Fruit fly (Drosophila melanogaster): ENCODE data around the gene Sema1a.

Gene Sema1a

DNA sequence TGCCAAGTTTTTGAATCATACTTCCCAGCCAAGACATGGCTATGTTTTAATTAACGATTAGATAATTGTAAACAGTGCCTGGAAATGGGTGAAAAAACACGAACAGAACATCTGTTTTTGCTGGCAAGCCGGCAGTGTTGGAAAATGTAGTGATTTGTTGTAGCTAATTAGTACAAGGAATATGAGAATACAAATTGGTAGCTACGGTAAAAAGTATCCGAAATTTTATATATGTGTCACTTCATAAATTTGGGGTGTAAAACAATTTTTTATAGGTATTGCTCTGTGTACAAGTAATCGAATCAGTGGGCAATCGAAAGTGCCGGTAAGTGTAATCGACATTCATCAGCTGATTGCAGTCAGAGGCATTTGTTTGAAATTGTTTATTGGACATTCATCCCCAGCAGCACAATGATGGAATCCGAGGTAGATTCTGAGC lies 24.7 kb upstream of the Sema1a start, which contains the start of the genes mRpL51 and Uba4 (continued):
- TF ChIP-seq CG2202 (tag; optimal IDR thresholded peaks at IDR 0.05) (no peak), CG10959 (GFP tag; IDR thresholded peaks at IDR 0.05) (no peak), CG3847 (GFP tag; IDR thresholded peaks at IDR 0.05) (no peak), Gsc (GFP tag; IDR thresholded peaks at IDR 0.05) (no peak), tna (GFP tag; IDR thresholded peaks at IDR 0.05; ENCODE audit: partially characterized antibody) (no peak), CG16813 (GFP tag; IDR thresholded peaks at IDR 0.05; ENCODE audit: partially characterized antibody) (peak; percentile 59; the same call in 2 of the 3 replicates), Taf1 (GFP tag; IDR thresholded peaks at IDR 0.05) (no peak), hkb (optimal IDR thresholded peaks at IDR 0.05) (no peak), hkb (GFP tag; IDR thresholded peaks at IDR 0.05) (no peak), kay (GFP tag; optimal IDR thresholded peaks at IDR 0.05) (no peak), CG31441 (GFP tag; IDR thresholded peaks at IDR 0.05) (0 out of 2 replicates have a peak, but pooled peaks have one; percentile 28), danr (GFP tag; IDR thresholded peaks at IDR 0.05) (no peak), CG6765 (GFP tag; optimal IDR thresholded peaks at IDR 0.05) (no peak), H2.0 (GFP tag; IDR thresholded peaks at IDR 0.05) (no peak), pan (optimal IDR thresholded peaks at IDR 0.05) (no peak), pan (GFP tag; optimal IDR thresholded peaks at IDR 0.05 in 1 of 2, IDR thresholded peaks at IDR 0.05 in 1 of 2) (no peak), CG4617 (GFP tag; optimal IDR thresholded peaks at IDR 0.05; ENCODE audit: borderline replicate concordance) (peak; percentile 28), sens-2 (GFP tag; IDR thresholded peaks at IDR 0.05) (no peak), CG33213 (GFP tag; optimal IDR thresholded peaks at IDR 0.05) (peak; percentile 28), crc (GFP tag; optimal IDR thresholded peaks at IDR 0.05) (no peak), CG17328 (GFP tag; IDR thresholded peaks at IDR 0.05) (no peak), CG12391 (tag; optimal IDR thresholded peaks at IDR 0.05) (peak; percentile 53), H15 (GFP tag; IDR thresholded peaks at IDR 0.05) (no peak), CG9932 (GFP tag; IDR thresholded peaks at IDR 0.05) (peak; percentile 32; the same call in 1 of the 2 replicates), CG5953 (GFP tag; IDR thresholded peaks at IDR 0.05) (no peak), sna (GFP tag; IDR thresholded peaks at IDR 0.05; ENCODE audit: partially characterized antibody) (peak; percentile 78; the same call in 1 of the 2 replicates), CG11504 (tag; optimal IDR thresholded peaks at IDR 0.05) (no peak), MESR4 (GFP tag; optimal IDR thresholded peaks at IDR 0.05) (peak; percentile 46), CG12236 (GFP tag; optimal IDR thresholded peaks at IDR 0.05) (peak; percentile 14), run (tag; optimal IDR thresholded peaks at IDR 0.05) (no peak), CG17912 (GFP tag; optimal IDR thresholded peaks at IDR 0.05) (no peak), lmd (GFP tag; IDR thresholded peaks at IDR 0.05) (no peak), jing (GFP tag; optimal IDR thresholded peaks at IDR 0.05) (no peak), CG4424 (GFP tag; optimal IDR thresholded peaks at IDR 0.05) (peak; percentile 42), CG11695 (GFP tag; IDR thresholded peaks at IDR 0.05) (0 out of 3 replicates have a peak, but pooled peaks have one; percentile 35), Bdp1 (GFP tag; optimal IDR thresholded peaks at IDR 0.05) (no peak), ato (GFP tag; IDR thresholded peaks at IDR 0.05; ENCODE audit: partially characterized antibody) (no peak), Sry-δ (GFP tag; optimal IDR thresholded peaks at IDR 0.05) (peak; percentile 74), toy (GFP tag; IDR thresholded peaks at IDR 0.05) (no peak), Lim3 (GFP tag; IDR thresholded peaks at IDR 0.05) (no peak)

DNA sequence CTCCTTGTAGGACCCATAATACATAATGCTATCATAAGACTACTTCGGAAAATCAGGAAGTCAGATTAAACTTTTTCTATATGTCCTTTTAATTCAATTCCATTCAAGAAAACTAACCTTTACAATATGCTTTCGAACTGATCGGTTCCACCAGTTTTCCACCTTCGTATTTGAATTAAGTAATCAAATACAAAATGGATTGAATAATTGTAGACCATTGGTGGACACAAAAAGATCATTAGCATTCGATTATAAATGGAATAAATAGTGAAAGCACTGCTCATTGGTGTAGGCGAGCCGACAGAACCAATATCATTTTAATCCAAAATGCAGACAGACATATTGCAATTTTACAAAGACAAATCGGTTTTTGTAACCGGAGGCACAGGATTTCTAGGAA lies 22.6 kb upstream of the Sema1a start, which contains the start of gene Sgp:
Sgp (plus strand) TSS at position 301 of the 400 bp plus-strand sequence.
- TF ChIP-seq run (tag; optimal IDR thresholded peaks at IDR 0.05), result no peak
- no peak for TF ChIP-seq CG34224 (GFP tag; IDR thresholded peaks at IDR 0.05; ENCODE audit: partially characterized antibody)

Measured in whole organism, embryonic.